Worm (Caenorhabditis elegans) whole organism, L1 larva: ENCODE measurements around the gene dkc-1.

Experiments used
- C04F5.9 ChIP-seq: sonication (generic microtip); optimal IDR thresholded peaks from 2 replicates; lab custom pipeline; 2016; ENCODE audit warnings: missing genetic modification characterization, missing compliant biosample characterization
- C34B4.2 ChIP-seq: sonication (generic microtip); optimal IDR thresholded peaks from 2 replicates; lab custom pipeline; 2017; ENCODE audit warnings: mild to moderate bottlenecking, missing genetic modification characterization, missing compliant biosample characterization
- Y116A8C.19 ChIP-seq: sonication (generic microtip); optimal IDR thresholded peaks from 2 replicates; lab custom pipeline; 2016; ENCODE audit warnings: missing compliant biosample characterization, missing genetic modification characterization, borderline replicate concordance
- alr-1 ChIP-seq: fragments of 200-800 bp; sonication (Bioruptor generic); optimal IDR thresholded peaks from 2 replicates; lab custom pipeline; 2018; ENCODE audit warnings: borderline replicate concordance, mild to moderate bottlenecking, missing genetic modification characterization, missing compliant biosample characterization
- ama-1 ChIP-seq: fragments of 150-350 bp; optimal IDR thresholded peaks from 2 replicates; lab custom pipeline; 2014
- ceh-82 ChIP-seq, 3 experiments: fragments of 150-350 bp in 1 of 3; sonication (generic microtip) in 2 of 3; optimal IDR thresholded peaks; 2 replicates each; lab custom pipeline; 2014 to 2017; ENCODE audit warnings: missing biosample characterization in 3 of 3, missing genetic modification characterization in 3 of 3
- dpl-1 ChIP-seq, 3 experiments: fragments of 150-350 bp in 2 of 3; sonication (generic microtip) in 1 of 3; optimal IDR thresholded peaks; 2 replicates each; lab custom pipeline; 2014 to 2017; ENCODE audit warnings: missing biosample characterization in 3 of 3, missing genetic modification characterization in 3 of 3, missing genetic modification reagents in 3 of 3
- dsc-1 ChIP-seq: sonication (generic microtip); optimal IDR thresholded peaks from 2 replicates; lab custom pipeline; 2016; ENCODE audit warnings: mild to moderate bottlenecking, missing genetic modification characterization, missing compliant biosample characterization
- efl-1 ChIP-seq, 4 experiments: fragments of 150-350 bp; optimal IDR thresholded peaks in 3 of 4; peaks in 1 of 4; 1 replicate in 1 of 4; 2 replicates in 3 of 4; lab custom pipeline; 2014; ENCODE audit warnings: missing biosample characterization in 2 of 4, missing genetic modification characterization in 2 of 4, missing genetic modification reagents in 2 of 4
- efl-3 ChIP-seq: fragments of 200-800 bp; sonication (Bioruptor generic); optimal IDR thresholded peaks from 2 replicates; lab custom pipeline; 2018; ENCODE audit warnings: mild to moderate bottlenecking, missing genetic modification characterization, missing compliant biosample characterization
- egl-13 ChIP-seq: sonication (generic microtip); optimal IDR thresholded peaks from 2 replicates; lab custom pipeline; 2016; ENCODE audit warnings: missing genotype, missing genetic modification reagents, missing genetic modification characterization, missing compliant biosample characterization
- egl-27 ChIP-seq, 2 experiments: fragments of 150-350 bp in 1 of 2; sonication (generic microtip); optimal IDR thresholded peaks; 3 replicates each; lab custom pipeline; 2017 to 2018; ENCODE audit warnings: missing biosample characterization in 2 of 2, missing genetic modification characterization in 2 of 2, missing genetic modification reagents in 2 of 2
- elt-2 ChIP-seq: sonication (generic microtip); optimal IDR thresholded peaks from 2 replicates; lab custom pipeline; 2016; ENCODE audit warnings: missing genetic modification characterization, mild to moderate bottlenecking, inconsistent platforms, missing compliant biosample characterization, missing genetic modification reagents
- elt-3 ChIP-seq, 6 experiments: fragments of 150-350 bp in 1 of 6; sonication (generic microtip); optimal IDR thresholded peaks; 2 replicates each; lab custom pipeline; 2017 to 2018; ENCODE audit warnings: missing biosample characterization in 6 of 6, missing genetic modification characterization in 6 of 6, inconsistent platforms in 1 of 6
- ets-5 ChIP-seq: fragments of 200-800 bp; sonication (Bioruptor generic); IDR thresholded peaks from 2 replicates; pipeline ENCODE4 v1.3.6; 2022; ENCODE audit warnings: missing genetic modification characterization, missing compliant biosample characterization
- fkh-10 ChIP-seq: sonication (generic microtip); optimal IDR thresholded peaks from 2 replicates; lab custom pipeline; 2017; ENCODE audit warnings: missing biosample characterization, missing genetic modification reagents, missing genetic modification characterization
- hlh-4 ChIP-seq: sonication (generic microtip); optimal IDR thresholded peaks from 2 replicates; lab custom pipeline; 2016; ENCODE audit warnings: mild to moderate bottlenecking, missing genetic modification characterization, missing compliant biosample characterization
- hpl-2 ChIP-seq: fragments of 150-350 bp; optimal IDR thresholded peaks from 2 replicates; lab custom pipeline; 2014; ENCODE audit warnings: missing biosample characterization, missing genetic modification reagents, missing genetic modification characterization
- irx-1 ChIP-seq: sonication (generic microtip); optimal IDR thresholded peaks from 2 replicates; lab custom pipeline; 2016; ENCODE audit warnings: missing genetic modification characterization, missing compliant biosample characterization
- jun-1 ChIP-seq: fragments of 150-350 bp; optimal IDR thresholded peaks from 2 replicates; lab custom pipeline; 2014; ENCODE audit warnings: missing biosample characterization, missing genetic modification reagents, missing genetic modification characterization
- lin-13 ChIP-seq: fragments of 150-350 bp; optimal IDR thresholded peaks from 2 replicates; lab custom pipeline; 2014; ENCODE audit warnings: missing biosample characterization, missing genetic modification reagents, missing genetic modification characterization
- lin-14 ChIP-seq: fragments of 200-800 bp; sonication (Bioruptor generic); optimal IDR thresholded peaks from 2 replicates; lab custom pipeline; 2018; ENCODE audit warnings: mild to moderate bottlenecking, missing genetic modification characterization, moderate library complexity, missing compliant biosample characterization
- lin-39 ChIP-seq: fragments of 150-350 bp; optimal IDR thresholded peaks from 2 replicates; lab custom pipeline; 2014; ENCODE audit warnings: missing biosample characterization, missing genetic modification reagents, missing genetic modification characterization
- lir-3 ChIP-seq: sonication (generic microtip); optimal IDR thresholded peaks from 2 replicates; lab custom pipeline; 2016; ENCODE audit warnings: mild to moderate bottlenecking, missing genetic modification characterization, moderate library complexity, missing compliant biosample characterization; ENCODE audit not compliant: poor library complexity
- lsy-2 ChIP-seq, 2 experiments: fragments of 150-350 bp; optimal IDR thresholded peaks; 2 replicates each; lab custom pipeline; 2014; ENCODE audit warnings: missing biosample characterization in 2 of 2, missing genetic modification characterization in 2 of 2
- mdl-1 ChIP-seq, 2 experiments: fragments of 150-350 bp; optimal IDR thresholded peaks; 2 replicates each; lab custom pipeline; 2014 to 2017; ENCODE audit warnings: missing biosample characterization in 2 of 2, missing genetic modification characterization in 2 of 2, inconsistent platforms in 1 of 2
- nhr-237 ChIP-seq: fragments of 150-350 bp; optimal IDR thresholded peaks from 2 replicates; lab custom pipeline; 2014; ENCODE audit warnings: missing biosample characterization, missing genetic modification characterization
- nhr-28 ChIP-seq: fragments of 150-350 bp; optimal IDR thresholded peaks from 2 replicates; lab custom pipeline; 2014; ENCODE audit warnings: missing biosample characterization, missing genetic modification characterization
- nhr-76 ChIP-seq: sonication (generic microtip); optimal IDR thresholded peaks from 2 replicates; lab custom pipeline; 2017; ENCODE audit warnings: missing biosample characterization, missing genetic modification characterization
- nhr-90 ChIP-seq: sonication (generic microtip); optimal IDR thresholded peaks from 2 replicates; lab custom pipeline; 2016; ENCODE audit warnings: mild to moderate bottlenecking, missing genetic modification characterization, missing compliant biosample characterization; ENCODE audit not compliant: poor library complexity
- pag-3 ChIP-seq: sonication (generic microtip); optimal IDR thresholded peaks from 2 replicates; lab custom pipeline; 2017; ENCODE audit warnings: missing genetic modification characterization, mild to moderate bottlenecking, missing compliant biosample characterization, antibody characterized with exemption, borderline replicate concordance; ENCODE audit not compliant: insufficient read depth
- pax-3 ChIP-seq: fragments of 200-800 bp; sonication (Bioruptor generic); optimal IDR thresholded peaks from 2 replicates; lab custom pipeline; 2018; ENCODE audit warnings: mild to moderate bottlenecking, missing genetic modification characterization, moderate library complexity, missing compliant biosample characterization
- pqm-1 ChIP-seq: sonication (generic microtip); optimal IDR thresholded peaks from 3 replicates; lab custom pipeline; 2017; ENCODE audit warnings: missing biosample characterization, missing genetic modification characterization
- rnt-1 ChIP-seq: sonication (generic microtip); optimal IDR thresholded peaks from 2 replicates; lab custom pipeline; 2016; ENCODE audit warnings: mild to moderate bottlenecking, missing genetic modification characterization, moderate library complexity, missing compliant biosample characterization
- snu-23 ChIP-seq: sonication (generic microtip); optimal IDR thresholded peaks from 2 replicates; lab custom pipeline; 2016; ENCODE audit warnings: missing genetic modification characterization, missing compliant biosample characterization
- sox-4 ChIP-seq: sonication (generic microtip); optimal IDR thresholded peaks from 2 replicates; lab custom pipeline; 2016; ENCODE audit warnings: missing genetic modification characterization, missing compliant biosample characterization
- sptf-1 ChIP-seq: fragments of 150-350 bp; optimal IDR thresholded peaks from 2 replicates; lab custom pipeline; 2014; ENCODE audit warnings: missing biosample characterization, missing genetic modification characterization
- sup-37 ChIP-seq: fragments of 200-800 bp; sonication (Bioruptor generic); optimal IDR thresholded peaks from 2 replicates; lab custom pipeline; 2018; ENCODE audit warnings: mild to moderate bottlenecking, missing genetic modification characterization, missing compliant biosample characterization
- swsn-7 ChIP-seq: sonication (generic microtip); optimal IDR thresholded peaks from 2 replicates; lab custom pipeline; 2016; ENCODE audit warnings: missing genetic modification characterization, missing compliant biosample characterization
- tbx-2 ChIP-seq: sonication (generic microtip); optimal IDR thresholded peaks from 2 replicates; lab custom pipeline; 2016; ENCODE audit warnings: missing genetic modification characterization, missing compliant biosample characterization
- unc-62 ChIP-seq: fragments of 150-350 bp; optimal IDR thresholded peaks from 2 replicates; lab custom pipeline; 2014; ENCODE audit warnings: missing biosample characterization, missing genetic modification reagents, missing genetic modification characterization
- unc-86 ChIP-seq: sonication (generic microtip); optimal IDR thresholded peaks from 2 replicates; lab custom pipeline; 2016; ENCODE audit warnings: missing genetic modification characterization, missing compliant biosample characterization
- unc-98 ChIP-seq: fragments of 200-800 bp; sonication (Bioruptor generic); IDR thresholded peaks from 2 replicates; pipeline ENCODE4 v1.3.6; 2022; ENCODE audit warnings: missing genetic modification characterization, missing compliant biosample characterization
- vab-15 ChIP-seq: sonication (generic microtip); optimal IDR thresholded peaks from 2 replicates; lab custom pipeline; 2017; ENCODE audit warnings: missing genotype, mild to moderate bottlenecking, missing genetic modification characterization, missing compliant biosample characterization
- xbp-1 ChIP-seq: sonication (generic microtip); optimal IDR thresholded peaks from 2 replicates; lab custom pipeline; 2016; ENCODE audit warnings: missing genetic modification characterization, missing compliant biosample characterization
- zag-1 ChIP-seq: fragments of 150-350 bp; optimal IDR thresholded peaks from 2 replicates; lab custom pipeline; 2014; ENCODE audit warnings: missing biosample characterization, missing genetic modification characterization
- ztf-11 ChIP-seq, 2 experiments: sonication (generic microtip); optimal IDR thresholded peaks; 2 replicates each; lab custom pipeline; 2016 to 2017; ENCODE audit warnings: missing genetic modification characterization in 2 of 2, missing biosample characterization in 1 of 2, missing compliant biosample characterization in 1 of 2
- ztf-4 ChIP-seq: fragments of 150-350 bp; optimal IDR thresholded peaks from 2 replicates; lab custom pipeline; 2014; ENCODE audit warnings: missing biosample characterization, missing genetic modification characterization

Gene dkc-1

DNA sequence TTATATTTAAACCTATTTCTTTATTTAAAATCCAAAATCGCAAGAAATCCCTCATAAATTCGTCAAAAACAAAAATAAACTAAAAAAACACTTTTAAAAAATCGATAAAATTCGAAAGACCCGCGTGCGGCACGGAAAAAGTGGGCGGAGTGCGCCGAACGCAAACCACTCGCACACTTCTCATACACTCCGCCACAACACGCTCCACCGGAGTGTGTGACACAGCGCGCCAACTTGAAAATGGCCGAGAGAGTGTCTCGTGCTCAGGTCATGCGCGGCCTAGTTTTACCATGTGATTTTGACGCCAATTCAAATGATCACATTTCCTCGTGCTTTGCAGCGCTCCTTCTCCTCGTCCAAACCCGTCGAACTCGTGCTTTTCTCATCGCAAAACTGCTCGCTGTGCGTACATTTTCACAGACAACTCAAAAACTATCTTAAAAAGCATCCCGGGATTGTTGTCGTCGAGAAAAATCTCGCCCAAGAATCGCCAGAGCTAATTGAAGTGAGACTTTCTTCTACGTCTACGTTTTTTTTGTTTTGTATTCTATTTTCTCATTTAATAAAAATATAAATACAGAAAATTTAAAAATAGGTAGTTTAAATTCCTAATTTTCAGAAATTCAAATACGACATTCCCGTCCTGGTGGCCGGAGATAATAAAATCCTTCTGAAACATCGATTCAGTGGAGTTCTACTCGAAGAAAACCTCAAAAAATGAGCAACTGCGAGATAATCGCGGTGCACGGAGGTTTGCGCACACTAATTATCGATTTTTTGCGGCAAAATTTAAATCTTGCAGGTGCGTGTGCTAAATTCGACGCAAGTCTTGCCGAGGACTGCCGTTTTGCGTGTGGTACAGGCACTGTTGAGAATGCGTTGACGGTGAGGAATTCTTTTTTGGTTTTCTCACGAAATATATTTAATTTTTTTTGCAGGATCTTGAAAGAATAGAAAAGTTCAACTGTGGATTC, 11.1 kb downstream of the dkc-1 start, which contains the start of gene tasp-1:
Gene tasp-1 (plus strand): TSS at position 258 of the 974 bp plus-strand sequence.
- TF ChIP-seq dsc-1 (peak; percentile 100), lin-13 (peak; percentile 100), sup-37 (GFP tag; lab: Kevin White, UChicago) (peak; percentile 100), mdl-1 (tag; optimal IDR thresholded peaks at IDR 0.05; lab: Kevin White, UChicago) (peak; percentile 96 to 100), swsn-7 (tag; lab: Kevin White, UChicago) (peak; percentile 100), xbp-1 (tag; lab: Kevin White, UChicago) (peak; percentile 99), jun-1 (tag; lab: Kevin White, UChicago) (peak; percentile 100), nhr-28 (tag; lab: Kevin White, UChicago) (peak; percentile 57), ztf-11 (tag; optimal IDR thresholded peaks at IDR 0.05; lab: Kevin White, UChicago) (peak in 1 of 2 experiments; percentile 100), elt-3 (tag; optimal IDR thresholded peaks at IDR 0.05; lab: Kevin White, UChicago) (peak; percentile 95 to 99 (median 98)), lin-14 (GFP tag; lab: Kevin White, UChicago) (peak; percentile 100), ztf-4 (tag; lab: Kevin White, UChicago) (peak; percentile 100), pag-3 (tag; lab: Kevin White, UChicago) (peak; percentile 1), sptf-1 (tag; lab: Kevin White, UChicago) (no peak), pqm-1 (tag; lab: Kevin White, UChicago) (peak; percentile 93), fkh-10 (peak; percentile 100), efl-1 (optimal IDR thresholded peaks at IDR 0.05; lab: Kevin White, UChicago) (peak; percentile 100), efl-1 (GFP tag; optimal IDR thresholded peaks at IDR 0.05 in 1 of 2; lab: Kevin White, UChicago) (peak; percentile 99 to 100), efl-3 (GFP tag; lab: Kevin White, UChicago) (peak; percentile 81), nhr-237 (tag; lab: Kevin White, UChicago) (peak; percentile 99), nhr-90 (peak; percentile 100), hpl-2 (no peak), egl-27 (tag; optimal IDR thresholded peaks at IDR 0.05; lab: Kevin White, UChicago) (peak; percentile 94 to 95), lsy-2 (tag; optimal IDR thresholded peaks at IDR 0.05; lab: Kevin White, UChicago) (peak; percentile 98 to 99), tbx-2 (tag; lab: Kevin White, UChicago) (peak; percentile 100), sox-4 (peak; percentile 100), lin-39 (tag; lab: Kevin White, UChicago) (peak; percentile 96), unc-62 (GFP tag; lab: Kevin White, UChicago) (peak; percentile 91), irx-1 (peak; percentile 100), C04F5.9 (tag; lab: Kevin White, UChicago) (peak; percentile 98), C34B4.2 (tag; lab: Kevin White, UChicago) (peak; percentile 96), ets-5 (GFP tag; lab: Robert Waterston, UW) (peak; percentile 89; the same call in 1 of the 2 replicates), ama-1 (lab: Kevin White, UChicago) (peak; percentile 77), egl-13 (tag; lab: Kevin White, UChicago) (peak; percentile 100), nhr-76 (tag; lab: Kevin White, UChicago) (peak; percentile 96), pax-3 (tag; lab: Kevin White, UChicago) (peak; percentile 100), snu-23 (GFP tag; lab: Kevin White, UChicago) (peak; percentile 100), dpl-1 (GFP tag; optimal IDR thresholded peaks at IDR 0.05; lab: Kevin White, UChicago) (peak; percentile 100), elt-2 (tag; lab: Kevin White, UChicago) (peak; percentile 97), Y116A8C.19 (tag; lab: Kevin White, UChicago) (peak; percentile 95), vab-15 (tag; lab: Kevin White, UChicago) (peak; percentile 100), unc-98 (peak; percentile 100), ceh-82 (tag; optimal IDR thresholded peaks at IDR 0.05; lab: Kevin White, UChicago) (peak; percentile 100), lir-3 (tag; lab: Kevin White, UChicago) (peak; percentile 99), unc-86 (peak; percentile 100), zag-1 (tag; lab: Kevin White, UChicago) (peak; percentile 96), alr-1 (tag; lab: Kevin White, UChicago) (no peak), hlh-4 (tag; lab: Kevin White, UChicago) (peak; percentile 48), rnt-1 (peak; percentile 100)
